Worm (Caenorhabditis elegans): Measurements from ENCODE around the gene EEED8.3.

ce11 chrII:5407548-5407947, 6.5 kb upstream of the EEED8.3 start, which contains the start of gene clec-141:
- no peak for TF ChIP-seq nhr-90 (tag; optimal IDR thresholded peaks at IDR 0.05; ENCODE audit: poor library complexity)
- no peak for TF ChIP-seq ceh-82 (tag; optimal IDR thresholded peaks at IDR 0.05)
- TF ChIP-seq tbx-2 (tag; optimal IDR thresholded peaks at IDR 0.05): no peak
- no peak for TF ChIP-seq ceh-8 (GFP tag; optimal IDR thresholded peaks at IDR 0.05)
- TF ChIP-seq sox-4 (tag; optimal IDR thresholded peaks at IDR 0.05): no peak
- TF ChIP-seq mdl-1 (tag; optimal IDR thresholded peaks at IDR 0.05): no peak
- TF ChIP-seq efl-1 (optimal IDR thresholded peaks at IDR 0.05): no peak
- no peak for TF ChIP-seq efl-1 (GFP tag; optimal IDR thresholded peaks at IDR 0.05 in 1 of 2)
- TF ChIP-seq jun-1 (tag; optimal IDR thresholded peaks at IDR 0.05): no peak
- TF ChIP-seq egl-27 (tag; optimal IDR thresholded peaks at IDR 0.05): no peak
- TF ChIP-seq dpl-1 (GFP tag; optimal IDR thresholded peaks at IDR 0.05): no peak

All from whole organism, L1 larva.